Worm (Caenorhabditis elegans): Measurements from ENCODE around the gene T05A8.7.

The T05A8.7 gene

DNA sequence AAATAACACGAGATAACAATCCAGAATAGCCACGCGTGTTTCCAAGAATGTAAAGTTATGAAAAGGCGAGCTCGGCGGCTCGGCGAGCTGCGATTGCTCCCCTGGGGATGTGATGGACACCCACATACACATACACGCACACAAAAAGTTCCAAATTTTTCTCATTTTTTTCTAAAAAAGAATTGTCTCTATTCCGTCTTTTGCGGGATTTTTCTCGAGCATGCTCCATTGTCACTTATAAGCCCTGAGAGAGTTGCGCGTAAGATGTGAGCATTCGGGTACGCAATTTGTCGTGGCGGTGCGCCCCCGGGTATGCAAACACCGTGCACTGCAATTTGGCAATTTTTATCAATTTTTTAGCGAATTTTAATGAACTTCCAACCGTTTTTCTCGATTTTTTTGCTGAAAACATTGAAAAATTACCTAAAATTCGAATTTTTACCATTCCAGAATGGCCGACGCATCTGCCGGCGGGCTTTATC is 44.9 kb upstream of the T05A8.7 start, which contains the start of the genes F08D12.12 and srpa-72 (continued):
- peak; percentile 23 to 57 (median 57) for TF ChIP-seq dpl-1 (GFP tag; optimal IDR thresholded peaks at IDR 0.05)

DNA sequence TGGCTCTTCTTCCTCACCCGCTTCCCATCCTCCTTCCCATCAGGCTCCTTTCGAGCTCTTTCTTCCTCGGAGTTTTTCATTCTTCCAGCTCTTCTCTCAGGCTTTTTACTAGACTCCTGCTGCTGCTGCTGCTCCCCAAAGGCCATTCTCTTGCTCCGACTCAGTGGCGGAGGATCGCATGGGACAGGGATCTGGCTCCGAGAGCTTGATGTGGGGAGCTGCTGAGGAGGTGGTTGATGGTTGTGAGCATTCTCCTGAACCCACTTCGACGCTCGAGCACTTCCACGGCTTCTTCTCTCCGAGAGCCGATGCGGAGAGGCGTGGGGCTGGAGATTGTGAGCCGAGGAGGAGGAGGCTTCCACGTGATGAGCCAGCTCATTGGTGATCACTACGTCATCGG is 43.6 kb upstream of the T05A8.7 start:
- TF ChIP-seq rnt-1 (tag; optimal IDR thresholded peaks at IDR 0.05) (no peak), hlh-17 (GFP tag; optimal IDR thresholded peaks at IDR 0.05; ENCODE audit: borderline replicate concordance) (no peak), efl-1 (optimal IDR thresholded peaks at IDR 0.05) (no peak), efl-1 (GFP tag; optimal IDR thresholded peaks at IDR 0.05 in 1 of 2) (peak in 1 of 2 experiments; percentile 49)

DNA sequence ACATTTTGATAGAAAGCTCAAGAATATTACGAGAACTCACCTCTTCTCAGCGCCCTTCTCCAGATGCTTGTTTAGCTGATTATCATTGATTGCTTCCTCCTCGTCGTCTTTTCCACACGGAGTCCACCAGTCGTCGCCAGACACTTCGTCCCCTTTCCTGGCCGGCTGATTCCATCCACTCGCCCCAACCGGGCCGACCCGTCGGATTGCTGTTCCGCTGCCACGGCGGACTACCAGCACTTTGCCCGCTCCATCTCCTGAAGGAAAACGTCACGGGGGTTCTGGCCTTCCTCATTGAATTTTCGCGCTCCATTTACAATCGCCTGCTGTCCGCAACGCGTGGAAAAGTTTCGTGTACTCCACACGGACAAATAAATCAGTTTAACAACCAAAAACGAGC is 41.2 kb upstream of the T05A8.7 start:
- TF ChIP-seq mef-2 (tag; optimal IDR thresholded peaks at IDR 0.05) (no peak), sox-4 (tag; optimal IDR thresholded peaks at IDR 0.05) (no peak), elt-2 (tag; optimal IDR thresholded peaks at IDR 0.05) (no peak), mep-1 (tag; optimal IDR thresholded peaks at IDR 0.05) (no peak), nhr-90 (tag; optimal IDR thresholded peaks at IDR 0.05; ENCODE audit: poor library complexity) (no peak), ceh-90 (tag; optimal IDR thresholded peaks at IDR 0.05) (no peak), nhr-12 (tag; optimal IDR thresholded peaks at IDR 0.05) (no peak), ama-1 (optimal IDR thresholded peaks at IDR 0.05) (no peak), C34B4.2 (tag; optimal IDR thresholded peaks at IDR 0.05) (no peak), F16B12.6 (tag; optimal IDR thresholded peaks at IDR 0.05) (no peak), nhr-76 (tag; optimal IDR thresholded peaks at IDR 0.05) (no peak), egl-13 (tag; optimal IDR thresholded peaks at IDR 0.05) (no peak)

DNA sequence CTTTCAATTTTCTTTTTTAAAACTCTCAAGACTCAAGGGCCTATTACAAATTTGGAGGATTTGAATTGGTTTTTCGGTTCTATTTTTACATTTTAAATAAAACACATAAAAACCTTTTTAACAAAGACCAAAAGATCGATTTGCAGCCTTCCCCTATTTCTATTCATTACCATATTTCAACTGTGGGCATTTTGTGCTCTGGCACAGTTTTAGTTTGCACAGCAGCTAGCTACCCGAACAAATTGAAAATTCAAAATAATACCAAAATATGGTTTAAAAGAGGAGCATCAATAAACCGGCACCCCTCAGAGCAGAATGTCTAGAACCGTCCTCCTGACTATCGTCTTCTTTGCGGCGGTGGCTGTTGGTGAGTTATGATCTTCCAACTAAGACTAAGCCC is 39.2 kb upstream of the T05A8.7 start, which contains the start of gene F08D12.2:
Gene F08D12.2, plus strand, starts transcription at position 301 of the 400 bp plus-strand sequence.
- TF ChIP-seq dsc-1 (tag; optimal IDR thresholded peaks at IDR 0.05) (no peak), ztf-11 (tag; optimal IDR thresholded peaks at IDR 0.05) (no peak), ets-5 (GFP tag; IDR thresholded peaks at IDR 0.05) (no peak), elt-3 (tag; optimal IDR thresholded peaks at IDR 0.05) (no peak), nhr-47 (tag; optimal IDR thresholded peaks at IDR 0.05) (no peak), unc-30 (tag; optimal IDR thresholded peaks at IDR 0.05) (no peak), rnt-1 (tag; optimal IDR thresholded peaks at IDR 0.05) (no peak), nhr-11 (tag; optimal IDR thresholded peaks at IDR 0.05) (no peak), lin-35 (GFP tag; optimal IDR thresholded peaks at IDR 0.05) (no peak), F16B12.6 (tag; optimal IDR thresholded peaks at IDR 0.05) (no peak), nhr-85 (tag) (no peak), nhr-71 (tag; optimal IDR thresholded peaks at IDR 0.05) (no peak), Y116A8C.19 (tag; optimal IDR thresholded peaks at IDR 0.05; ENCODE audit: borderline replicate concordance) (no peak), hpl-2 (GFP tag; optimal IDR thresholded peaks at IDR 0.05) (no peak), fkh-8 (tag; optimal IDR thresholded peaks at IDR 0.05) (no peak), lin-15B (tag; optimal IDR thresholded peaks at IDR 0.05) (no peak), unc-62 (GFP tag; optimal IDR thresholded peaks at IDR 0.05) (no peak)

DNA sequence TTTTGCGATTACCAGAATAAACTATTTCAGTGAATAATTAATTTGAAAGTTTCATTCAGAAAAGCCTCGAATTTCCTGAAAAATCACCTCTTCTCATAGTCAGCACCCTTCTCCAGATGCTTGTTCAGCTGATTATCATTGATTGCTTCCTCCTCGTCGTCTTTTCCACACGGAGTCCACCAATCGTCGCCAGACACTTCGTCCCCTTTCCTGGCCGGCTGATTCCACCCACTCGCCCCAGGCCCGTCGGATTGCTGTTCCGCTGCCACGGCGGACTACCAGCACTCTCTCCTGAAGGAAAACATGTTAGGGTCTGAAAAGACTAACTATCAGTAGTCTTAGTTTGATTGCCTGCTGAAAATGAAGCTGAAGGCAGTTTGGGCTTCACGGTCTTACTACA is 38.7 kb upstream of the T05A8.7 start:
- no peak for TF ChIP-seq unc-30 (tag; optimal IDR thresholded peaks at IDR 0.05)

DNA sequence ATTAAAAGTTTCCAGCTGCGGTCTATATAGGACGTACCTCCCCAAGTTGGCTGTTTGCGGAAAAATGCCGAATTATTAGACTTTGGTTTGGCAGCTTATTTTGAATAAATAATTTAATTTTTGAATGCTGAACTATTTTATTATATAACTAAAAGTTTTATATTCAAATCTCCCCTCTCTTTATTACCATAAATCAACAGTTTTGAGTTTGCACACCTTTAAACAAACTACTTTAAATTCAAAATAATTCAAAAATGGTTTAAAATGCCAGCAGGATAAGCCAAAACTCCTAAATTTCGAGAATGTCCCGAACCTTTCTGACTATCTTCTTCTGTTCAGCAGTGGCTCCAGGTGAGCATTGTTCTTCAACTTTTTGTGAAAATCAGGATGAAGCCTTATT is 37.1 kb upstream of the T05A8.7 start, which contains the start of gene F08D12.3:
Gene F08D12.3, plus strand, starts transcription at position 301 of the 400 bp plus-strand sequence.
- TF ChIP-seq lin-13 (GFP tag; optimal IDR thresholded peaks at IDR 0.05) (no peak), lin-39 (tag; optimal IDR thresholded peaks at IDR 0.05) (no peak), nhr-12 (tag; optimal IDR thresholded peaks at IDR 0.05) (no peak), hlh-4 (tag; optimal IDR thresholded peaks at IDR 0.05) (no peak), sup-37 (GFP tag; optimal IDR thresholded peaks at IDR 0.05) (no peak), hpl-2 (GFP tag; optimal IDR thresholded peaks at IDR 0.05) (no peak), ceh-82 (tag; optimal IDR thresholded peaks at IDR 0.05) (no peak), mdl-1 (tag; optimal IDR thresholded peaks at IDR 0.05) (no peak)

Data from whole organism, L1 larva.